Fruit fly (Drosophila melanogaster): Measurements from ENCODE around the gene CG15725.

Gene CG15725

dm6 chrX:12699095-12699750 lies 6.4 kb upstream of the CG15725 start (continued):
- TF ChIP-seq ss (GFP tag; optimal IDR thresholded peaks at IDR 0.05) (peak; percentile 48 to 71), CG6163 (GFP tag; IDR thresholded peaks at IDR 0.05) (peak; percentile 83), Hr4 (GFP tag; optimal IDR thresholded peaks at IDR 0.05) (peak; percentile 35), CG11294 (GFP tag; IDR thresholded peaks at IDR 0.05) (no peak), salr (GFP tag; optimal IDR thresholded peaks at IDR 0.05) (peak; percentile 22 to 30), fkh (GFP tag; optimal IDR thresholded peaks at IDR 0.05) (no peak), Eip75B (GFP tag; optimal IDR thresholded peaks at IDR 0.05) (peak; percentile 63), CG4318 (GFP tag; optimal IDR thresholded peaks at IDR 0.05) (no peak), CG9139 (GFP tag; optimal IDR thresholded peaks at IDR 0.05) (peak; percentile 41), dsx (GFP tag; optimal IDR thresholded peaks at IDR 0.05; ENCODE audit: poor library complexity, severe bottlenecking) (peak; percentile 56), CG34406 (GFP tag; optimal IDR thresholded peaks at IDR 0.05) (peak; percentile 55), CG8319 (GFP tag; optimal IDR thresholded peaks at IDR 0.05) (peak; percentile 35), eg (GFP tag; IDR thresholded peaks at IDR 0.05) (peak; percentile 47; the same call in 1 of the 3 replicates), CG6808 (GFP tag; optimal IDR thresholded peaks at IDR 0.05) (peak; percentile 63), Blimp-1 (GFP tag; optimal IDR thresholded peaks at IDR 0.05) (peak; percentile 24), CG3919 (GFP tag; optimal IDR thresholded peaks at IDR 0.05) (peak; percentile 62), CG8119 (GFP tag; IDR thresholded peaks at IDR 0.05) (peak; percentile 40; the same call in 2 of the 3 replicates), Sox14 (GFP tag; optimal IDR thresholded peaks at IDR 0.05) (peak; percentile 26), Hr39 (GFP tag; optimal IDR thresholded peaks at IDR 0.05) (peak; percentile 59), pdm3 (GFP tag; optimal IDR thresholded peaks at IDR 0.05) (peak; percentile 57), CG3032 (tag; optimal IDR thresholded peaks at IDR 0.05) (peak; percentile 70), CG6854 (GFP tag; optimal IDR thresholded peaks at IDR 0.05) (peak; percentile 1), net (GFP tag; optimal IDR thresholded peaks at IDR 0.05) (peak; percentile 43), fd85E (GFP tag; optimal IDR thresholded peaks at IDR 0.05) (no peak), CG11902 (GFP tag; optimal IDR thresholded peaks at IDR 0.05) (peak; percentile 16), CG11762 (GFP tag; optimal IDR thresholded peaks at IDR 0.05; ENCODE audit: insufficient read depth) (peak; percentile 17), CG10631 (GFP tag; optimal IDR thresholded peaks at IDR 0.05) (peak; percentile 54)

- no peak for TF ChIP-seq CG1621 (tag; optimal IDR thresholded peaks at IDR 0.05)
- 0 out of 3 replicates have a peak, but pooled peaks have one; percentile 19 for TF ChIP-seq CG8119 (GFP tag; IDR thresholded peaks at IDR 0.05)
These were observed 2.7 kb downstream of the CG15725 start for dm6 chrX:12708306-12708705.

DNA sequence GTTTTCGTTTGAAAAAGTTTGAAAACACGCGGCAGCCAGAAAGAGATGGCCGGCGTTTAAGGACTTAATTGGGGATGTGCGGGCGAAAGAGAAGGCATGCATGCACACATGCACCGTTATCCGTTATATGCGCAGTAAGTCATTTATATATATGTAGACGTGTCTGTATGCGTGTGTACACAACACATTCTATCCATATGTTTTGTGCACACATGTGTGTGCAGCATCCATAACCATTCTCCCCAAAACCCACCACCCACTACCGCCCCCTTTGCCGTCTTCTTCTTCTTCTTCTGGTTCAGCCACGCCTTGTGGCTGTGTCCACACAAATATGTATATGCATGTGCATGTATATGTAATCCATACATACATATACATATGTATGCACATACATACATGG lies 13.0 kb downstream of the CG15725 start:
- TF ChIP-seq CG6276 (GFP tag; optimal IDR thresholded peaks at IDR 0.05) (no peak), topi (GFP tag; optimal IDR thresholded peaks at IDR 0.05) (no peak), cyc (GFP tag; optimal IDR thresholded peaks at IDR 0.05) (no peak), OdsH (GFP tag; optimal IDR thresholded peaks at IDR 0.05) (no peak), eg (GFP tag; IDR thresholded peaks at IDR 0.05) (no peak), CG6808 (GFP tag; optimal IDR thresholded peaks at IDR 0.05) (no peak), CG11762 (GFP tag; optimal IDR thresholded peaks at IDR 0.05; ENCODE audit: insufficient read depth) (no peak)

dm6 chrX:12719152-12719779 lies 13.6 kb downstream of the CG15725 start:
- peak; percentile 86 for TF ChIP-seq CG6808 (GFP tag; optimal IDR thresholded peaks at IDR 0.05)
- TF ChIP-seq Eip78C (GFP tag), result peak; percentile 96
- TF ChIP-seq Gug (GFP tag; IDR thresholded peaks at IDR 0.05), result peak; percentile 67
- no peak for TF ChIP-seq CG4318 (GFP tag; optimal IDR thresholded peaks at IDR 0.05)
- TF ChIP-seq CG7368 (GFP tag; optimal IDR thresholded peaks at IDR 0.05), result peak; percentile 84
- TF ChIP-seq esn (GFP tag; optimal IDR thresholded peaks at IDR 0.05), result peak; percentile 87
- peak; percentile 69 to 87 for TF ChIP-seq salr (GFP tag; optimal IDR thresholded peaks at IDR 0.05)
- peak; percentile 75 for TF ChIP-seq CG8632 (GFP tag; optimal IDR thresholded peaks at IDR 0.05)
- TF ChIP-seq cyc (GFP tag; optimal IDR thresholded peaks at IDR 0.05), result peak; percentile 87
- peak; percentile 87 for TF ChIP-seq CG1621 (tag; optimal IDR thresholded peaks at IDR 0.05)
- TF ChIP-seq Blimp-1 (GFP tag; optimal IDR thresholded peaks at IDR 0.05), result peak; percentile 41
- no peak for TF ChIP-seq Hr38 (GFP tag; optimal IDR thresholded peaks at IDR 0.05)
- TF ChIP-seq dac (GFP tag; optimal IDR thresholded peaks at IDR 0.05), result peak; percentile 79
- peak; percentile 79 to 87 for TF ChIP-seq ss (GFP tag; optimal IDR thresholded peaks at IDR 0.05)
- peak; percentile 88 for TF ChIP-seq pdm3 (GFP tag; optimal IDR thresholded peaks at IDR 0.05)
- peak; percentile 88 for TF ChIP-seq acj6 (GFP tag; optimal IDR thresholded peaks at IDR 0.05)
- TF ChIP-seq CG11902 (GFP tag; optimal IDR thresholded peaks at IDR 0.05), result peak; percentile 80
- TF ChIP-seq svp (GFP tag), result peak; percentile 90
- peak; percentile 88 for TF ChIP-seq CG6792 (GFP tag; optimal IDR thresholded peaks at IDR 0.05)
- TF ChIP-seq Met (GFP tag; optimal IDR thresholded peaks at IDR 0.05), result peak; percentile 86
- TF ChIP-seq OdsH (GFP tag; optimal IDR thresholded peaks at IDR 0.05), result peak; percentile 91
- peak; percentile 2 for TF ChIP-seq CG6854 (GFP tag; optimal IDR thresholded peaks at IDR 0.05)

All from whole organism, prepupa.